Worm (Caenorhabditis elegans): ENCODE results near the gene set-6.

The set-6 gene

DNA sequence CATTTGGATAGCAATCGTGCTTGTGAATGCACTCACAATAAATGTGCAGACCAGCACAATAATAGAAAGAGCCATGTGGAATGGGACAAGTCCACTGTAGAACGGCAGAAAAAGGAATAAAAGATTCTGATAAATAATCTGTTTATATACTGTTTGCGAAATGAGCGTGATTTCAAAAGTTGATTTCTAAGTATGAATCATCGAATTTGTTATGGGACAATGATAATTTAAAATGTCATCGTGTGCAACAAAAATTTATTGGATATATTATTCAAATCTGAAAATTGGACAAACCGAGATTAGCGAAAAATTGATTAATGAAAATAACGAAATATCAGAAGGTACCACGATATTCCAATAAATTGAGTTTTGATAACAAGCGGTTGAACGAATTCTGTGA, 35.7 kb downstream of the set-6 start, which contains the start of gene F55G7.5:
Gene F55G7.5 (minus strand): TSS at position 101 of the 400 bp plus-strand sequence.
- TF ChIP-seq nhr-179 (tag; optimal IDR thresholded peaks at IDR 0.05) = no peak
- TF ChIP-seq gei-17 (GFP tag; optimal IDR thresholded peaks at IDR 0.05) = no peak
- no peak for TF ChIP-seq T26A5.8 (tag; optimal IDR thresholded peaks at IDR 0.05)
- no peak for TF ChIP-seq nhr-120 (GFP tag; IDR thresholded peaks at IDR 0.05)
- no peak for TF ChIP-seq efl-1 (GFP tag; optimal IDR thresholded peaks at IDR 0.05)
- no peak for TF ChIP-seq T07F8.4 (tag; optimal IDR thresholded peaks at IDR 0.05)
- TF ChIP-seq lir-1 (GFP tag; conservative IDR thresholded peaks at IDR 0.05) = no peak
- TF ChIP-seq F22D6.2 (tag; optimal IDR thresholded peaks at IDR 0.05) = no peak

DNA sequence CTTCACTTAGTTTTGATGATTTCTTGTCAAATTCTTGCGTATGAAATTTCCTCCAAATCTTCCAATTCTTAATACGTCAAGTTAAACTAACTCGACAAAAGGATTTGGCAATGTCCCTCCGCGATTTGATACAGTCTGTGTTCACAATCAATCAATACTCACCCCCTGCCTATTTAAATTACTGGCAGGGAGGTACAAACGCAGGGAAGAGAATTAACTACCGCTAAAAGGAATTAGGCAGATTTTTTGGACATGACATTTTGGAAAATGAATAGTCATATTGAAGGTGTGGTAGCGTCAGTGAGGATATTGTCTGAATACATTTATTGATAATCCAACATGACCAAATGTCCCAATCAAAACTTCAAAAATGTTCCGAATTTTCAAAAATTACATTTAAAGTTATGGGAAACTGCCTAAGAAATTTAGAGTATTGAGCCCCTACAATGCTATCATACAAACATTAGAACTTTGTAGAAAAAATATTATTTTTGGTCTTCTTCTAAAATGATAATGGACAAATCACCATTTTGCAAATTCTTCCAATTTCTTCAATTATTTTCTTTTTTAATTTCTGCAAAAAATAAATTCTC, 37.0 kb downstream of the set-6 start:
- peak; percentile 17 for TF ChIP-seq rpc-1 (optimal IDR thresholded peaks at IDR 0.05)
- TF ChIP-seq rpc-1 (tag; optimal IDR thresholded peaks at IDR 0.05) = no peak
- TF ChIP-seq lir-1 (GFP tag; conservative IDR thresholded peaks at IDR 0.05) = peak; percentile 94
- TF ChIP-seq ceh-40 (GFP tag; IDR thresholded peaks at IDR 0.05) = 0 out of 2 replicates have a peak, but pooled peaks have one; percentile 67
- no peak for TF ChIP-seq B0019.2 (GFP tag; conservative IDR thresholded peaks at IDR 0.05)
- TF ChIP-seq egl-18 (GFP tag; IDR thresholded peaks at IDR 0.05) = peak; percentile 95
- TF ChIP-seq snpc-4 (GFP tag; optimal IDR thresholded peaks at IDR 0.05) = peak; percentile 64
- TF ChIP-seq snpc-4 (tag; optimal IDR thresholded peaks at IDR 0.05) = peak; percentile 75 to 88 (median 82)
- no peak for TF ChIP-seq sdz-38 (tag; optimal IDR thresholded peaks at IDR 0.05)
- peak; percentile 87 for TF ChIP-seq nhr-80 (tag; optimal IDR thresholded peaks at IDR 0.05)
- no peak for TF ChIP-seq ceh-58 (GFP tag; IDR thresholded peaks at IDR 0.05)
- peak; percentile 95 for TF ChIP-seq lag-1 (GFP tag; IDR thresholded peaks at IDR 0.05)
- no peak for TF ChIP-seq bed-2 (GFP tag; IDR thresholded peaks at IDR 0.05)
- peak; percentile 87 for TF ChIP-seq mcd-1 (GFP tag; IDR thresholded peaks at IDR 0.05)
- peak; percentile 84 for TF ChIP-seq F10E7.11 (tag; optimal IDR thresholded peaks at IDR 0.05)
- peak; percentile 88 for TF ChIP-seq ztf-3 (GFP tag; optimal IDR thresholded peaks at IDR 0.05)
- peak; percentile 85 for TF ChIP-seq nhr-179 (tag; optimal IDR thresholded peaks at IDR 0.05)
- TF ChIP-seq ceh-100 (GFP tag; IDR thresholded peaks at IDR 0.05) = peak; percentile 70; the same call in 1 of the 2 replicates
- peak; percentile 99 for TF ChIP-seq B0336.3 (GFP tag; IDR thresholded peaks at IDR 0.05)
- TF ChIP-seq fkh-3 (tag; optimal IDR thresholded peaks at IDR 0.05) = peak; percentile 50
- TF ChIP-seq F52B5.7 (tag; optimal IDR thresholded peaks at IDR 0.05) = peak; percentile 93
- peak; percentile 90 for TF ChIP-seq F23B12.7 (tag; optimal IDR thresholded peaks at IDR 0.05; ENCODE audit: insufficient read depth)
- TF ChIP-seq nhr-120 (GFP tag; IDR thresholded peaks at IDR 0.05) = peak; percentile 92
- TF ChIP-seq F49E8.2 (tag; optimal IDR thresholded peaks at IDR 0.05; ENCODE audit: insufficient read depth) = no peak
- peak; percentile 98 for TF ChIP-seq atf-7 (tag; optimal IDR thresholded peaks at IDR 0.05)
- peak; percentile 29 for TF ChIP-seq dpff-1 (tag; optimal IDR thresholded peaks at IDR 0.05)
- peak; percentile 99 for TF ChIP-seq Y56A3A.18 (GFP tag; IDR thresholded peaks at IDR 0.05)
- TF ChIP-seq madf-10 (tag; optimal IDR thresholded peaks at IDR 0.05) = peak; percentile 96
- no peak for TF ChIP-seq zfh-2 (GFP tag; conservative IDR thresholded peaks at IDR 0.05)
- peak; percentile 80 for TF ChIP-seq tbp1 (GFP tag; optimal IDR thresholded peaks at IDR 0.05)
- peak; percentile 100 for TF ChIP-seq lin-40 (tag; optimal IDR thresholded peaks at IDR 0.05)
- TF ChIP-seq sptf-2 (GFP tag; optimal IDR thresholded peaks at IDR 0.05) = peak; percentile 55
- TF ChIP-seq die-1 (tag; optimal IDR thresholded peaks at IDR 0.05) = peak; percentile 45
- peak; percentile 94 for TF ChIP-seq K12H6.12 (tag; optimal IDR thresholded peaks at IDR 0.05)
- TF ChIP-seq C06A6.2 (GFP tag; conservative IDR thresholded peaks at IDR 0.05) = peak; percentile 92
- no peak for TF ChIP-seq him-1 (tag; optimal IDR thresholded peaks at IDR 0.05)
- TF ChIP-seq unc-130 (GFP tag; optimal IDR thresholded peaks at IDR 0.05) = peak; percentile 22
- TF ChIP-seq attf-3 (GFP tag; conservative IDR thresholded peaks at IDR 0.05) = no peak
- TF ChIP-seq F37B4.10 (GFP tag; IDR thresholded peaks at IDR 0.05) = 0 out of 2 replicates have a peak, but pooled peaks have one; percentile 94
- no peak for TF ChIP-seq snpc-3.4 (tag; optimal IDR thresholded peaks at IDR 0.05)
- no peak; the same call in 1 of the 2 replicates for TF ChIP-seq hsf-1 (GFP tag; IDR thresholded peaks at IDR 0.05)
- TF ChIP-seq nfyb-1 (GFP tag; IDR thresholded peaks at IDR 0.05) = peak; percentile 98

Measured in whole organism, young adult.